Fruit fly (Drosophila melanogaster): ENCODE measurements around the gene Polr2B.
A peak's percentile ranks its signal among the peaks of the same experiment; 100 is the strongest.

Gene Polr2B

dm6 chr3R:14125479-14126121 lies at the start of gene Polr2B, which contains the start of gene 140up (continued):
- TF ChIP-seq CG13287 (GFP tag; IDR thresholded peaks at IDR 0.05; ENCODE audit: partially characterized antibody) (peak; percentile 48; the same call in 1 of the 2 replicates), Optix (GFP tag; IDR thresholded peaks at IDR 0.05) (no peak; the same call in 1 of the 3 replicates), CG11093 (GFP tag; IDR thresholded peaks at IDR 0.05) (peak; percentile 84), CG8478 (optimal IDR thresholded peaks at IDR 0.05) (no peak), gem (tag; optimal IDR thresholded peaks at IDR 0.05) (peak; percentile 97), disco-r (GFP tag; optimal IDR thresholded peaks at IDR 0.05) (peak; percentile 1), CG11247 (GFP tag; IDR thresholded peaks at IDR 0.05) (peak; percentile 91), Lpt (GFP tag; optimal IDR thresholded peaks at IDR 0.05) (no peak), CG1233 (GFP tag; optimal IDR thresholded peaks at IDR 0.05) (peak; percentile 92), Nf-YA (GFP tag; IDR thresholded peaks at IDR 0.05) (peak; percentile 79), CG11398 (GFP tag; optimal IDR thresholded peaks at IDR 0.05) (peak; percentile 49), Taf1 (GFP tag; IDR thresholded peaks at IDR 0.05) (peak; percentile 87), gro (GFP tag; optimal IDR thresholded peaks at IDR 0.05) (peak; percentile 70), CG8290 (GFP tag; optimal IDR thresholded peaks at IDR 0.05) (peak; percentile 87), CG8290 (tag; optimal IDR thresholded peaks at IDR 0.05) (peak in 1 of 2 experiments; percentile 68), NK7.1 (GFP tag; optimal IDR thresholded peaks at IDR 0.05) (peak; percentile 36), ash1 (GFP tag; optimal IDR thresholded peaks at IDR 0.05) (no peak), CG8359 (GFP tag; optimal IDR thresholded peaks at IDR 0.05; ENCODE audit: borderline replicate concordance) (peak; percentile 66), Opbp (GFP tag; IDR thresholded peaks at IDR 0.05; ENCODE audit: partially characterized antibody) (no peak), fd96Cb (tag; optimal IDR thresholded peaks at IDR 0.05) (peak; percentile 89), gcm2 (GFP tag; optimal IDR thresholded peaks at IDR 0.05) (no peak), Dek (tag; optimal IDR thresholded peaks at IDR 0.05) (peak; percentile 90), CG10979 (tag; optimal IDR thresholded peaks at IDR 0.05) (peak; percentile 90), YL-1 (GFP tag; optimal IDR thresholded peaks at IDR 0.05) (peak; percentile 88), crc (GFP tag; optimal IDR thresholded peaks at IDR 0.05) (peak; percentile 53), ap (GFP tag; IDR thresholded peaks at IDR 0.05) (peak; percentile 89), CG10321 (GFP tag; IDR thresholded peaks at IDR 0.05) (peak; percentile 48), lbe (GFP tag; optimal IDR thresholded peaks at IDR 0.05) (peak; percentile 89), Atf-2 (GFP tag; optimal IDR thresholded peaks at IDR 0.05) (peak; percentile 36), Myb (GFP tag; optimal IDR thresholded peaks at IDR 0.05) (peak; percentile 46), CG16813 (GFP tag; IDR thresholded peaks at IDR 0.05; ENCODE audit: partially characterized antibody) (no peak), CG10366 (GFP tag; IDR thresholded peaks at IDR 0.05) (peak; percentile 91), dan (GFP tag; IDR thresholded peaks at IDR 0.05) (peak; percentile 37; the same call in 1 of the 2 replicates), CG14710 (tag; optimal IDR thresholded peaks at IDR 0.05) (peak; percentile 95), Nf-YC (tag; optimal IDR thresholded peaks at IDR 0.05) (peak; percentile 86), phol (tag; optimal IDR thresholded peaks at IDR 0.05) (peak; percentile 94), MTF-1 (GFP tag; optimal IDR thresholded peaks at IDR 0.05; ENCODE audit: borderline replicate concordance) (peak; percentile 67), vvl (GFP tag; IDR thresholded peaks at IDR 0.05) (peak; percentile 96)

- TF ChIP-seq CG30431 (GFP tag; optimal IDR thresholded peaks at IDR 0.05) = no peak
- TF ChIP-seq CG4424 (GFP tag; optimal IDR thresholded peaks at IDR 0.05) = peak; percentile 59
- TF ChIP-seq B-H1 (GFP tag; IDR thresholded peaks at IDR 0.05) = peak; percentile 38; the same call in 1 of the 3 replicates
- TF ChIP-seq ase (GFP tag; IDR thresholded peaks at IDR 0.05) = peak; percentile 57; the same call in 2 of the 3 replicates
- TF ChIP-seq HmgZ (tag; optimal IDR thresholded peaks at IDR 0.05) = no peak
- peak; percentile 22; the same call in 1 of the 2 replicates for TF ChIP-seq Ravus (GFP tag; IDR thresholded peaks at IDR 0.05)
- peak; percentile 51 for TF ChIP-seq gem (tag; optimal IDR thresholded peaks at IDR 0.05)
- peak; percentile 24 for TF ChIP-seq scrt (GFP tag; optimal IDR thresholded peaks at IDR 0.05)
- TF ChIP-seq CG14441 (GFP tag; IDR thresholded peaks at IDR 0.05) = peak; percentile 68
- TF ChIP-seq CG18599 (GFP tag; optimal IDR thresholded peaks at IDR 0.05) = peak; percentile 36
- TF ChIP-seq TFAM (GFP tag; optimal IDR thresholded peaks at IDR 0.05) = no peak
- TF ChIP-seq HHEX (GFP tag; optimal IDR thresholded peaks at IDR 0.05) = peak; percentile 58
- TF ChIP-seq ash1 (GFP tag; optimal IDR thresholded peaks at IDR 0.05) = no peak
- TF ChIP-seq CG8359 (GFP tag; optimal IDR thresholded peaks at IDR 0.05; ENCODE audit: borderline replicate concordance) = no peak
- TF ChIP-seq CG17612 (GFP tag; IDR thresholded peaks at IDR 0.05) = 0 out of 2 replicates have a peak, but pooled peaks have one; percentile 32
- peak; percentile 66 for TF ChIP-seq vvl (GFP tag; IDR thresholded peaks at IDR 0.05)
- peak; percentile 12; the same call in 1 of the 2 replicates for TF ChIP-seq CG5953 (GFP tag; IDR thresholded peaks at IDR 0.05)
Measured at dm6 chr3R:14077026-14077425, 48.6 kb upstream of the Polr2B start.

Measured in whole organism, embryonic.